Fruit fly (Drosophila melanogaster) Kc167 (cell line): Measurements from ENCODE around the gene CG45207.

ENCODE experiments used
- Myc ChIP-seq: fragments of >200 bp; optimal IDR thresholded peaks from 2 replicates; lab custom pipeline; 2017; ENCODE audit warnings: missing external identifiers
- h ChIP-seq: fragments of >200 bp; optimal IDR thresholded peaks from 3 replicates; lab custom pipeline; 2018; ENCODE audit warnings: missing external identifiers
- psq ChIP-seq: fragments of >200 bp; optimal IDR thresholded peaks from 2 replicates; lab custom pipeline; 2017; ENCODE audit warnings: missing external identifiers
- ttk ChIP-seq: sonication (Bioruptor generic); optimal IDR thresholded peaks from 2 replicates; lab custom pipeline; 2017; ENCODE audit warnings: missing external identifiers

- TF ChIP-seq h (lab: Kevin White, UChicago) (no peak), Myc (no peak), psq (lab: Kevin White, UChicago) (no peak), ttk (lab: Kevin White, UChicago) (no peak)
Observed at dm6 chr3R:15762815-15763214, 12.3 kb downstream of the CG45207 start, which contains the start of gene CG12784.
